Worm (Caenorhabditis elegans): ENCODE results near the gene ugt-29.

- TF ChIP-seq hif-1 (tag; optimal IDR thresholded peaks at IDR 0.05), result no peak
- TF ChIP-seq pqm-1 (tag; optimal IDR thresholded peaks at IDR 0.05), result no peak
Measured at ce11 chrV:692720-693422, 6.5 kb downstream of the ugt-29 start, which contains the start of gene srx-4.
